Fruit fly (Drosophila melanogaster) whole organism: ENCODE measurements around the gene CG4768.

Experiments used
- CG8478 ChIP-seq: fragments of >200 bp; optimal IDR thresholded peaks from 2 replicates; lab custom pipeline; 2018; ENCODE audit warnings: inconsistent platforms
- Dll ChIP-seq: fragments of >200 bp; optimal IDR thresholded peaks from 2 replicates; lab custom pipeline; 2017
- EcR ChIP-seq, 2 experiments: fragments of >200 bp; optimal IDR thresholded peaks; 2 replicates each; lab custom pipeline; 2017; ENCODE audit warnings: missing biosample characterization in 2 of 2, missing genetic modification characterization in 2 of 2, missing genetic modification reagents in 2 of 2
- pan ChIP-seq: fragments of >200 bp; optimal IDR thresholded peaks from 2 replicates; lab custom pipeline; 2017
- psq ChIP-seq: fragments of >200 bp; optimal IDR thresholded peaks from 2 replicates; lab custom pipeline; 2017
- usp ChIP-seq: fragments of >200 bp; optimal IDR thresholded peaks from 2 replicates; lab custom pipeline; 2017; ENCODE audit warnings: missing biosample characterization, missing genetic modification characterization, mixed read lengths

Gene CG4768

DNA sequence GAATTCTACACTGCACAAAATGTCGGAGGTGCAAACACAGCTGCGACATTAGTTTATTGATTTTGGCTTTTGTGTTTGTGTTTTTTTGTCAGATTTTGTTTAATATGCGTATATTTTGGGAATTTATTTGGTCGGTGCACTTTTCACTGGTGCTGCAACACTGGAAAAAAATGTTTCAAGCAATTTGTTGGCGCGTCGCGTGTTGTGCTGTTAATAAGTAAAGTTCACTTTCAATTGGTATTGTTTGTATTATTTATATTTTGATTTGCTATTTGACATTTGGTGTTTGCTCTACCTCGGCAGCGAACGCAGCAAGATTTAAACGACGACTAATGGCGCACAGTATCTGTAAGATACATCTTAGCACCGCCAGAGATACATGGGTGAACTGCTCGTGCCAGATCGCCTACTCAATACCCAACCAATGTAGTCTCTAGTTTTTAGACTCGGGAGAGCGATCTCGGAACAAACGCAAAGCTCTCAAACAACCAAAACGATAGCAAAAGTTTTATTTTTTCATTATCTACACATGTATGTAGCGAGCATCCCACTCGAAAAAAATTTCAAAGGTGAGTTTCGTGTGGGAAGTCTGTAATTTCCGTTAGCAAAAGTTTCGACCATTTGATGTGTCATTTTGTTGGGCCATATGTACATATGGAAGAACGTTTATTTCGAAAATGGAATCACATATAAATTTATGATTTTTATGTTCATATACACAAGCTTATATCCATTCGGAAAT, 9.6 kb upstream of the CG4768 start:
- TF ChIP-seq EcR (GFP tag; optimal IDR thresholded peaks at IDR 0.05; lab: Kevin White, UChicago), result no peak
- no peak for TF ChIP-seq CG8478 (lab: Kevin White, UChicago)
- TF ChIP-seq pan (lab: Kevin White, UChicago), result no peak
- no peak for TF ChIP-seq Dll (lab: Kevin White, UChicago)
- no peak for TF ChIP-seq usp (GFP tag; lab: Kevin White, UChicago)
- no peak for TF ChIP-seq psq (lab: Kevin White, UChicago)

DNA sequence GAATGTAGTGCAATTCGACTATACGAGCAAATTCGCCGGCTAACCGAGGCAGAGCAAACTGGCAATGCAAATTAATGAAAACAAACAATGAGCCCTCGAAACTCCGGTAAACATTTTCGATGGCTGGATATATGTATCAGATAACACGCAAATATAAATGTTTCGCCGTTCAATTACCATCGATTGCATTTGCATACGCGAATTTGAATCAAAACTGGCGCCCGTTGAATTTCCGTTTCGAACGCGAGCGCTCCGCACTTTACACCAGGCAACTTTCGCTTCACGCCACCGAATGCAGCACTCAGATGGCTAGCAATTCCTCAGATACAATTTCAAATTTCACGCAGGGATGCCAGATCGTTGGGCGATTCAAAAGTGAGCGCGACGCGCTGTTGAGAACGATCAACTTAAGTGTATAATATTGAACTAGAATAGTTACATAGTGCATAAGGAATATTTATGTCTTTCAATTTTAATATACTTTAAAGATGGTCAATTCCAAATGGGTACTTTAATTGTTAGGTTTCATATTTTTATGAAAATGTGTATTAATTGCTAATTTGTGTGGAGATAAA, 8.7 kb upstream of the CG4768 start, which contains the start of gene if:
TSS of gene if (minus strand) at position 294 of the 575 bp plus-strand sequence.
- TF ChIP-seq usp (GFP tag; lab: Kevin White, UChicago) (no peak), CG8478 (lab: Kevin White, UChicago) (no peak), EcR (GFP tag; optimal IDR thresholded peaks at IDR 0.05; lab: Kevin White, UChicago) (no peak), pan (lab: Kevin White, UChicago) (no peak), psq (lab: Kevin White, UChicago) (no peak), Dll (lab: Kevin White, UChicago) (no peak)

dm6 chrX:16783743-16784142, 8.2 kb upstream of the CG4768 start, which contains the start of gene mRpL22:
mRpL22 (plus strand) TSS chrX:16783933.
- TF ChIP-seq EcR (GFP tag; optimal IDR thresholded peaks at IDR 0.05; lab: Kevin White, UChicago) (no peak), usp (GFP tag; lab: Kevin White, UChicago) (no peak), Dll (lab: Kevin White, UChicago) (no peak), psq (lab: Kevin White, UChicago) (no peak), CG8478 (lab: Kevin White, UChicago) (no peak), pan (lab: Kevin White, UChicago) (no peak)

- TF ChIP-seq CG8478 (lab: Kevin White, UChicago), result no peak
- TF ChIP-seq EcR (GFP tag; optimal IDR thresholded peaks at IDR 0.05; lab: Kevin White, UChicago), result no peak
- TF ChIP-seq usp (GFP tag; lab: Kevin White, UChicago), result no peak
- no peak for TF ChIP-seq Dll (lab: Kevin White, UChicago)
- no peak for TF ChIP-seq psq (lab: Kevin White, UChicago)
- no peak for TF ChIP-seq pan (lab: Kevin White, UChicago)
These were observed 5.0 kb upstream of the CG4768 start, which contains the start of the genes CG9609 and Sap30 for dm6 chrX:16786860-16787415. CG9609 (minus strand) TSS chrX:16787008. Sap30 (plus strand) TSS chrX:16787283.

dm6 chrX:16787416-16787900, 4.5 kb upstream of the CG4768 start:
- no peak for TF ChIP-seq usp (GFP tag; lab: Kevin White, UChicago)
- TF ChIP-seq CG8478 (lab: Kevin White, UChicago), result no peak
- TF ChIP-seq Dll (lab: Kevin White, UChicago), result no peak
- no peak for TF ChIP-seq pan (lab: Kevin White, UChicago)
- TF ChIP-seq psq (lab: Kevin White, UChicago), result no peak
- TF ChIP-seq EcR (GFP tag; optimal IDR thresholded peaks at IDR 0.05; lab: Kevin White, UChicago), result no peak

DNA sequence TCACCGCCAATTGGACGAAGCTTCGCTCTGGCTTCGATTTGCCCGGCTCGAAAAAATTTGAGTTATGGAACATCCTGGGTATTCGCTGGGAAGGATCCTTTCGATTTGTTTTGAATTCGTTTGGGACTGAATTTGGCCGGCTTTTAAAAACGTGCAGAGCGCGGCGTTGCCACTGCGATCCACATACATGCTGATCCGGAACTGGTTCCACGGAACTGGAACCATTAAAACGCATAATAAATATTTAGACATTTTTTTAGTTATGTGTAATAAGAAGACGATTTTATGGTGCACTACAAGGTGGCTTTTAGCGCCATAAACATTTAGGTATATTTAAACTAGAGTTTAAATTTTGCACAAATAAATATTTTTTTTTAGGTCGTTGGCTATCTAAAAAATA, 861 bp upstream of the CG4768 start, which contains the start of gene Rrp45:
TSS of gene Rrp45 (minus strand) at position 209 of the 400 bp plus-strand sequence.
- no peak for TF ChIP-seq EcR (GFP tag; optimal IDR thresholded peaks at IDR 0.05; lab: Kevin White, UChicago)
- no peak for TF ChIP-seq CG8478 (lab: Kevin White, UChicago)
- no peak for TF ChIP-seq psq (lab: Kevin White, UChicago)
- TF ChIP-seq Dll (lab: Kevin White, UChicago), result no peak
- TF ChIP-seq usp (GFP tag; lab: Kevin White, UChicago), result no peak
- TF ChIP-seq pan (lab: Kevin White, UChicago), result no peak

DNA sequence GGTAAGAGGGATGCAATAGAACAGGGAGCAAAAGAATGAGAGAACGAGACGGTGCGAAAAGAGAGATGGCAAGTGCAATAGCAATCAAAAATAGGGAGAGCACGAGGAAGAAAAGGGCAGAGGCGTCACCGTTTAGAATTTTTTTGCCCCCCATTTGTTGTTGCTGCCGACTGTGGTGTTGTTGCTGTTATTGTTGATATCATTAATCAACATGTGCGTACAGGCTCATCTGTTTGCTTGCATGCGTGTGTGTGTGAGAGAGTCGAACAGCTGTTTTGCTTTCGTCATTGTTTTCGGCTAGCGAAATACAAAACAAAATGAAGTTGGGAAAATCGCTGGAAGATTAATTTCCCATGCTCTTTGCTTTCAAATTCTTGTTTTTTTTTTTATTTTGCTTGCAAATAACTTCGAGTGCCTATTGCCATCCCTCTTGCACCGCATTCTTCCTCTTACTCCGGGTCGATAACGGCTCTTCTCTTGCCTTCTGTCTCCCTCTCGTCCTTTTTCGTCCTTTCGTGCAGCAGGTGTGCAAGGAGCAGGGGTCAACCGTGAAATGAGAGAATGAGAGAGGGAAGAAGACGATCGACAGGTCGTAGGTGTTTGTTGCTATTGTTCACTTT, 1.3 kb downstream of the CG4768 start:
- TF ChIP-seq EcR (GFP tag; optimal IDR thresholded peaks at IDR 0.05; lab: Kevin White, UChicago), result no peak
- TF ChIP-seq Dll (lab: Kevin White, UChicago), result no peak
- TF ChIP-seq pan (lab: Kevin White, UChicago), result no peak

dm6 chrX:16798166-16798565, 6.2 kb downstream of the CG4768 start:
- no peak for TF ChIP-seq usp (GFP tag; lab: Kevin White, UChicago)
- no peak for TF ChIP-seq CG8478 (lab: Kevin White, UChicago)
- TF ChIP-seq pan (lab: Kevin White, UChicago), result no peak
- no peak for TF ChIP-seq EcR (GFP tag; optimal IDR thresholded peaks at IDR 0.05; lab: Kevin White, UChicago)
- TF ChIP-seq Dll (lab: Kevin White, UChicago), result no peak
- TF ChIP-seq psq (lab: Kevin White, UChicago), result no peak

DNA sequence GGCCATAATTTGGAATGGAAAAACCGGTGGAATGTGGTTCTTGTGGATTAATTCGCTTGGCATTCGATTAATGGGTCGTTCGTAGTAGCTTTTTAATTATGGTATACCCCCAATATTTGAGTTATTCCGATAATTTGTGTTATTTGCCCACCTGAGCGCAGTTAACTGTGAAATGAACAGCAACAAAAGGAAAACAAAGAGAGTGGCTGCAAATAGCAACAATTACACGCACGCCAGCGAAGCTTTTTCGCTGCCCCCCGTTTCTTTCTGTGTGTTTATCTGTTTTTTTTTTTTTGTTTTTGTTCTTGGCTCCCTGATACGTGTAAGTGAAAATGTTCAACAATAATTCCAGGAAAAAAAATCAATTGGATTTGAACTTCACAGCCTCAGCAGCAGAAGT, 8.0 kb downstream of the CG4768 start:
- TF ChIP-seq usp (GFP tag; lab: Kevin White, UChicago), result no peak
- no peak for TF ChIP-seq psq (lab: Kevin White, UChicago)
- no peak for TF ChIP-seq CG8478 (lab: Kevin White, UChicago)
- TF ChIP-seq EcR (GFP tag; optimal IDR thresholded peaks at IDR 0.05; lab: Kevin White, UChicago), result no peak
- no peak for TF ChIP-seq Dll (lab: Kevin White, UChicago)
- no peak for TF ChIP-seq pan (lab: Kevin White, UChicago)

- TF ChIP-seq Dll (lab: Kevin White, UChicago) (no peak), psq (lab: Kevin White, UChicago) (no peak), usp (GFP tag; lab: Kevin White, UChicago) (no peak), EcR (GFP tag; optimal IDR thresholded peaks at IDR 0.05; lab: Kevin White, UChicago) (no peak), CG8478 (lab: Kevin White, UChicago) (no peak), pan (lab: Kevin White, UChicago) (no peak)
These were observed 8.7 kb downstream of the CG4768 start, which contains the start of the genes CG9132 and CG4789 for dm6 chrX:16800530-16801027. CG9132 (minus strand) TSS chrX:16800710. CG4789 (plus strand) TSS chrX:16800930.
